Worm (Caenorhabditis elegans) whole organism, L4/young adult: ENCODE data around the gene rom-1.

ENCODE experiments used
- W03F9.2 ChIP-seq: fragments of 150-350 bp; optimal IDR thresholded peaks from 2 replicates; lab custom pipeline; 2014; ENCODE audit warnings: missing biosample characterization, missing genetic modification characterization
- dao-5 ChIP-seq: sonication (generic microtip); optimal IDR thresholded peaks from 2 replicates; lab custom pipeline; 2016; ENCODE audit warnings: missing genotype, missing genetic modification characterization, moderate library complexity, missing compliant biosample characterization

- no peak for TF ChIP-seq dao-5 (tag; lab: Kevin White, UChicago)
- TF ChIP-seq W03F9.2 (tag; lab: Kevin White, UChicago) = no peak
These were observed 13.2 kb downstream of the rom-1 start, which contains the start of gene ula-1 for ce11 chrIII:4920221-4920620.
